Worm (Caenorhabditis elegans) whole organism, L4 larva: ENCODE measurements around the gene mlck-1.
A peak's percentile ranks its signal among the peaks of the same experiment; 100 is the strongest.

ENCODE experiments used
- D1046.2 ChIP-seq: fragments of 200-800 bp; sonication (Bioruptor generic); IDR thresholded peaks from 2 replicates; pipeline ENCODE4 v1.3.6; 2022; ENCODE audit warnings: missing genetic modification characterization, missing compliant biosample characterization
- F10B5.3 ChIP-seq: sonication (generic microtip); optimal IDR thresholded peaks from 2 replicates; lab custom pipeline; 2016; ENCODE audit warnings: mild to moderate bottlenecking, missing genetic modification characterization, missing compliant biosample characterization
- F26F4.8 ChIP-seq: fragments of 200-800 bp; sonication (Bioruptor generic); conservative IDR thresholded peaks from 2 replicates; pipeline ENCODE4 v1.3.6; 2022; ENCODE audit warnings: missing genetic modification characterization, missing compliant biosample characterization
- F44E2.7 ChIP-seq: fragments of 200-800 bp; sonication (Bioruptor generic); IDR thresholded peaks from 2 replicates; pipeline ENCODE4 v2.1.2; 2022; ENCODE audit warnings: missing genetic modification characterization, missing compliant biosample characterization
- R02D3.7 ChIP-seq: fragments of 150-350 bp; sonication (generic microtip); optimal IDR thresholded peaks from 3 replicates; lab custom pipeline; 2014; ENCODE audit warnings: missing biosample characterization, missing genetic modification characterization
- T26A8.4 ChIP-seq: fragments of 200-800 bp; sonication (Bioruptor generic); IDR thresholded peaks from 2 replicates; pipeline ENCODE4 v1.3.6; 2022; ENCODE audit warnings: missing genetic modification characterization, missing compliant biosample characterization
- Y48G9A.11 ChIP-seq: fragments of 200-800 bp; sonication (Bioruptor generic); IDR thresholded peaks from 2 replicates; pipeline ENCODE4 v1.3.6; 2022; ENCODE audit warnings: missing genetic modification reagents, missing genetic modification characterization, missing compliant biosample characterization
- Y5F2A.4 ChIP-seq: fragments of 200-800 bp; sonication (Bioruptor generic); optimal IDR thresholded peaks from 2 replicates; lab custom pipeline; 2018; ENCODE audit warnings: mild to moderate bottlenecking, missing genetic modification characterization, missing compliant biosample characterization
- Y75B8A.6 ChIP-seq: fragments of 200-800 bp; sonication (Bioruptor generic); IDR thresholded peaks from 2 replicates; pipeline ENCODE4 v1.3.6; 2022; ENCODE audit warnings: missing genetic modification reagents, missing genetic modification characterization, missing compliant biosample characterization
- ZK337.2 ChIP-seq: fragments of 200-800 bp; sonication (Bioruptor generic); IDR thresholded peaks from 2 replicates; pipeline ENCODE4 v1.3.6; 2022; ENCODE audit warnings: missing genetic modification reagents, missing genetic modification characterization, missing compliant biosample characterization
- ama-1 ChIP-seq: fragments of 150-350 bp; optimal IDR thresholded peaks from 2 replicates; lab custom pipeline; 2014; ENCODE audit warnings: inconsistent platforms, mixed read lengths
- ceh-20 ChIP-seq: fragments of 200-800 bp; sonication (Bioruptor generic); IDR thresholded peaks from 2 replicates; pipeline ENCODE4 v1.3.6; 2022; ENCODE audit warnings: missing genetic modification reagents, missing genetic modification characterization, missing compliant biosample characterization
- ceh-32 ChIP-seq: sonication (generic microtip); optimal IDR thresholded peaks from 2 replicates; lab custom pipeline; 2016; ENCODE audit warnings: mild to moderate bottlenecking, missing genetic modification characterization, missing compliant biosample characterization; ENCODE audit not compliant: poor library complexity
- ces-1 ChIP-seq: fragments of 150-350 bp; sonication (generic microtip); optimal IDR thresholded peaks from 4 replicates; lab custom pipeline; 2014; ENCODE audit warnings: missing biosample characterization, missing genetic modification reagents, missing genetic modification characterization
- cey-2 ChIP-seq: sonication (generic microtip); optimal IDR thresholded peaks from 3 replicates; lab custom pipeline; 2017; ENCODE audit warnings: missing genetic modification characterization, mild to moderate bottlenecking, missing compliant biosample characterization, antibody characterized with exemption, borderline replicate concordance; ENCODE audit not compliant: insufficient read depth
- ctbp-1 ChIP-seq: fragments of 200-800 bp; sonication (Bioruptor generic); IDR thresholded peaks from 2 replicates; pipeline ENCODE4 v1.3.6; 2022; ENCODE audit warnings: missing genetic modification reagents, missing genetic modification characterization, missing compliant biosample characterization
- dmd-6 ChIP-seq: fragments of 200-800 bp; sonication (Bioruptor generic); IDR thresholded peaks from 2 replicates; pipeline ENCODE4 v1.3.6; 2022; ENCODE audit warnings: missing genetic modification reagents, missing genetic modification characterization, missing compliant biosample characterization
- dmd-8 ChIP-seq: fragments of 200-800 bp; sonication (Bioruptor generic); IDR thresholded peaks from 2 replicates; pipeline ENCODE4 v1.3.6; 2022; ENCODE audit warnings: missing genetic modification characterization, missing compliant biosample characterization
- duxl-1 ChIP-seq: sonication (generic microtip); optimal IDR thresholded peaks from 2 replicates; lab custom pipeline; 2016; ENCODE audit warnings: mild to moderate bottlenecking, missing genetic modification characterization, moderate library complexity, missing compliant biosample characterization; ENCODE audit not compliant: poor library complexity
- dve-1 ChIP-seq: sonication (generic microtip); optimal IDR thresholded peaks from 2 replicates; lab custom pipeline; 2017; ENCODE audit warnings: antibody characterized with exemption, mild to moderate bottlenecking, missing genetic modification characterization, missing compliant biosample characterization; ENCODE audit not compliant: insufficient read depth
- egl-27 ChIP-seq: sonication (generic microtip); optimal IDR thresholded peaks from 3 replicates; lab custom pipeline; 2017; ENCODE audit warnings: missing biosample characterization, missing genetic modification reagents, missing genetic modification characterization
- fkh-10 ChIP-seq: fragments of 150-350 bp; optimal IDR thresholded peaks from 2 replicates; lab custom pipeline; 2014; ENCODE audit warnings: missing biosample characterization, missing genetic modification reagents, missing genetic modification characterization
- fos-1 ChIP-seq: fragments of 150-350 bp; optimal IDR thresholded peaks from 2 replicates; lab custom pipeline; 2014; ENCODE audit warnings: missing biosample characterization, missing genetic modification characterization
- hlh-11 ChIP-seq: fragments of 200-800 bp; sonication (Bioruptor generic); optimal IDR thresholded peaks from 2 replicates; lab custom pipeline; 2018; ENCODE audit warnings: mild to moderate bottlenecking, missing genetic modification characterization, missing compliant biosample characterization
- hlh-30 ChIP-seq: sonication (generic microtip); optimal IDR thresholded peaks from 2 replicates; lab custom pipeline; 2017; ENCODE audit warnings: antibody characterized with exemption, mild to moderate bottlenecking, missing genetic modification characterization, missing compliant biosample characterization; ENCODE audit not compliant: insufficient read depth
- hmg-1.1 ChIP-seq: fragments of 200-800 bp; sonication (Bioruptor generic); IDR thresholded peaks from 2 replicates; pipeline ENCODE4 v1.3.6; 2022; ENCODE audit warnings: missing genetic modification reagents, missing genetic modification characterization, missing compliant biosample characterization
- jun-1 ChIP-seq: fragments of 150-350 bp; optimal IDR thresholded peaks from 2 replicates; lab custom pipeline; 2014; ENCODE audit warnings: missing biosample characterization, missing genetic modification reagents, missing genetic modification characterization
- lsy-2 ChIP-seq, 2 experiments: fragments of 150-350 bp in 1 of 2; sonication (generic microtip) in 1 of 2; optimal IDR thresholded peaks; 2 replicates each; lab custom pipeline; 2014 to 2017; ENCODE audit warnings: missing biosample characterization in 2 of 2, missing genetic modification characterization in 2 of 2
- madf-9 ChIP-seq: fragments of 200-800 bp; sonication (Bioruptor generic); conservative IDR thresholded peaks from 2 replicates; pipeline ENCODE4 v1.3.6; 2022; ENCODE audit warnings: missing genetic modification reagents, missing genetic modification characterization, missing compliant biosample characterization
- nhr-10 ChIP-seq: fragments of 150-350 bp; optimal IDR thresholded peaks from 2 replicates; lab custom pipeline; 2014; ENCODE audit warnings: missing biosample characterization, missing genetic modification characterization
- nhr-111 ChIP-seq: fragments of 200-800 bp; sonication (Bioruptor generic); optimal IDR thresholded peaks from 2 replicates; lab custom pipeline; 2018; ENCODE audit warnings: mild to moderate bottlenecking, missing genetic modification characterization, missing compliant biosample characterization
- nhr-28 ChIP-seq: fragments of 150-350 bp; optimal IDR thresholded peaks from 2 replicates; lab custom pipeline; 2014; ENCODE audit warnings: missing biosample characterization, missing genetic modification characterization
- nhr-42 ChIP-seq: fragments of 200-800 bp; sonication (Bioruptor generic); IDR thresholded peaks from 2 replicates; pipeline ENCODE4 v1.3.6; 2022; ENCODE audit warnings: missing genetic modification characterization, missing compliant biosample characterization
- nhr-48 ChIP-seq: sonication (generic microtip); optimal IDR thresholded peaks from 2 replicates; lab custom pipeline; 2016; ENCODE audit warnings: mild to moderate bottlenecking, missing genetic modification characterization, missing compliant biosample characterization
- nhr-6 ChIP-seq: fragments of 150-350 bp; optimal IDR thresholded peaks from 2 replicates; lab custom pipeline; 2014; ENCODE audit warnings: missing biosample characterization, missing genetic modification characterization
- pha-4 ChIP-seq, 2 experiments: fragments of 150-350 bp in 1 of 2; fragments of 200-800 bp in 1 of 2; sonication (Bioruptor generic) in 1 of 2; IDR thresholded peaks in 1 of 2; optimal IDR thresholded peaks in 1 of 2; 2 replicates each; pipeline versions ENCODE4 v1.3.6 to Lab custom; 2014 to 2022; ENCODE audit warnings: missing genetic modification characterization in 2 of 2, missing genetic modification reagents in 2 of 2, missing biosample characterization in 1 of 2, missing compliant biosample characterization in 1 of 2
- php-3 ChIP-seq: fragments of 200-800 bp; sonication (Bioruptor generic); IDR thresholded peaks from 2 replicates; pipeline ENCODE4 v1.3.6; 2022; ENCODE audit warnings: missing genetic modification reagents, missing genetic modification characterization, missing compliant biosample characterization
- sdz-12 ChIP-seq: fragments of 200-800 bp; sonication (Bioruptor generic); optimal IDR thresholded peaks from 2 replicates; lab custom pipeline; 2018; ENCODE audit warnings: mild to moderate bottlenecking, missing genetic modification characterization, missing compliant biosample characterization
- set-16 ChIP-seq: fragments of 200-800 bp; sonication (Bioruptor generic); IDR thresholded peaks from 2 replicates; pipeline ENCODE4 v1.3.6; 2022; ENCODE audit warnings: missing genetic modification reagents, missing genetic modification characterization, missing compliant biosample characterization
- skn-1 ChIP-seq: fragments of 150-350 bp; optimal IDR thresholded peaks from 2 replicates; lab custom pipeline; 2014; ENCODE audit warnings: missing biosample characterization, missing genetic modification characterization
- spr-3 ChIP-seq: fragments of 200-800 bp; sonication (Bioruptor generic); optimal IDR thresholded peaks from 2 replicates; lab custom pipeline; 2018; ENCODE audit warnings: mild to moderate bottlenecking, missing genetic modification characterization, missing compliant biosample characterization
- tra-1 ChIP-seq: fragments of 200-800 bp; sonication (Bioruptor generic); IDR thresholded peaks from 2 replicates; pipeline ENCODE4 v1.3.6; 2022; ENCODE audit warnings: missing genetic modification reagents, missing genetic modification characterization, missing compliant biosample characterization
- unc-130 ChIP-seq: sonication (generic microtip); optimal IDR thresholded peaks from 2 replicates; lab custom pipeline; 2016; ENCODE audit warnings: missing genetic modification reagents, missing genetic modification characterization, missing compliant biosample characterization
- unc-62 ChIP-seq, 3 experiments: fragments of 150-350 bp in 1 of 3; sonication (generic microtip); optimal IDR thresholded peaks in 2 of 3; peaks in 1 of 3; 1 replicate in 1 of 3; 2 replicates in 2 of 3; lab custom pipeline; 2014 to 2017; ENCODE audit warnings: missing biosample characterization in 3 of 3, missing genetic modification characterization in 3 of 3, missing genetic modification reagents in 3 of 3, missing genotype in 1 of 3
- vab-7 ChIP-seq: fragments of 200-800 bp; sonication (Bioruptor generic); IDR thresholded peaks from 2 replicates; pipeline ENCODE4 v1.3.6; 2022; ENCODE audit warnings: missing genetic modification reagents, missing genetic modification characterization, missing compliant biosample characterization
- zfp-3 ChIP-seq: fragments of 200-800 bp; sonication (Bioruptor generic); conservative IDR thresholded peaks from 2 replicates; pipeline ENCODE4 v1.3.6; 2022; ENCODE audit warnings: missing genetic modification reagents, missing genetic modification characterization, missing compliant biosample characterization
- zip-11 ChIP-seq: fragments of 200-800 bp; sonication (Bioruptor generic); IDR thresholded peaks from 2 replicates; pipeline ENCODE4 v1.3.6; 2022; ENCODE audit warnings: missing genetic modification characterization, missing compliant biosample characterization
- ztf-11 ChIP-seq: fragments of 150-350 bp; optimal IDR thresholded peaks from 2 replicates; lab custom pipeline; 2014; ENCODE audit warnings: missing biosample characterization, missing genetic modification characterization

The mlck-1 gene

ce11 chrX:10017975-10018654 is 51.5 kb downstream of the mlck-1 start, which contains the start of gene F19C6.4 (continued):
- TF ChIP-seq fos-1 (tag; lab: Kevin White, UChicago) (no peak), cey-2 (tag; lab: Kevin White, UChicago) (no peak), pha-4 (GFP tag; IDR thresholded peaks at IDR 0.05; lab: Robert Waterston, UW) (peak; percentile 53; the same call in 1 of the 2 replicates), pha-4 (tag; optimal IDR thresholded peaks at IDR 0.05; lab: Kevin White, UChicago) (no peak), T26A8.4 (GFP tag; lab: Robert Waterston, UW) (no peak; the same call in 1 of the 2 replicates), ZK337.2 (GFP tag; lab: Robert Waterston, UW) (0 out of 2 replicates have a peak, but pooled peaks have one; percentile 43), zip-11 (GFP tag; lab: Robert Waterston, UW) (no peak), vab-7 (peak; percentile 55; the same call in 1 of the 2 replicates), dmd-6 (GFP tag; lab: Robert Waterston, UW) (0 out of 2 replicates have a peak, but pooled peaks have one; percentile 11), nhr-42 (no peak), ctbp-1 (GFP tag; lab: Robert Waterston, UW) (no peak), nhr-6 (tag; lab: Kevin White, UChicago) (no peak), ces-1 (GFP tag; lab: Kevin White, UChicago) (no peak), dve-1 (tag; lab: Kevin White, UChicago) (peak; percentile 36), Y5F2A.4 (GFP tag; lab: Kevin White, UChicago) (no peak), F26F4.8 (GFP tag; lab: Robert Waterston, UW) (no peak), nhr-10 (tag; lab: Kevin White, UChicago) (no peak), hlh-30 (tag; lab: Kevin White, UChicago) (no peak), Y48G9A.11 (GFP tag; lab: Robert Waterston, UW) (no peak), duxl-1 (tag; lab: Kevin White, UChicago) (no peak), nhr-48 (tag; lab: Kevin White, UChicago) (peak; percentile 3), tra-1 (GFP tag; lab: Robert Waterston, UW) (peak; percentile 75), nhr-111 (GFP tag; lab: Kevin White, UChicago) (no peak), madf-9 (GFP tag; lab: Robert Waterston, UW) (0 out of 2 replicates have a peak, but pooled peaks have one; percentile 41), ama-1 (no peak), hmg-1.1 (GFP tag; lab: Robert Waterston, UW) (0 out of 2 replicates have a peak, but pooled peaks have one; percentile 36), Y75B8A.6 (GFP tag; lab: Robert Waterston, UW) (no peak), jun-1 (tag; lab: Kevin White, UChicago) (no peak), skn-1 (tag; lab: Kevin White, UChicago) (no peak), F44E2.7 (no peak), egl-27 (no peak), ceh-20 (GFP tag; lab: Robert Waterston, UW) (no peak), dmd-8 (GFP tag; lab: Robert Waterston, UW) (peak; percentile 42; the same call in 1 of the 2 replicates), hlh-11 (tag; lab: Kevin White, UChicago) (no peak), php-3 (GFP tag; lab: Robert Waterston, UW) (no peak), ztf-11 (tag; lab: Kevin White, UChicago) (no peak), F10B5.3 (no peak), D1046.2 (GFP tag; lab: Robert Waterston, UW) (no peak), unc-62 (GFP tag; optimal IDR thresholded peaks at IDR 0.05 in 1 of 2; lab: Kevin White, UChicago) (no peak), unc-62 (tag; optimal IDR thresholded peaks at IDR 0.05; lab: Kevin White, UChicago) (no peak), fkh-10 (no peak), spr-3 (no peak), unc-130 (GFP tag; lab: Kevin White, UChicago) (no peak), set-16 (GFP tag; lab: Robert Waterston, UW) (no peak), lsy-2 (tag; optimal IDR thresholded peaks at IDR 0.05; lab: Kevin White, UChicago) (no peak), zfp-3 (no peak), nhr-28 (tag; lab: Kevin White, UChicago) (no peak), R02D3.7 (tag; lab: Kevin White, UChicago) (no peak), sdz-12 (GFP tag; lab: Kevin White, UChicago) (no peak), ceh-32 (tag; lab: Kevin White, UChicago) (no peak)
